Fruit fly (Drosophila melanogaster) whole organism, embryonic: ENCODE measurements around the gene Tgt.

Experiments used
- ATbp ChIP-seq: fragments of 200-800 bp; sonication (Bioruptor generic); optimal IDR thresholded peaks from 2 replicates; lab custom pipeline; 2017; ENCODE audit warnings: missing biosample characterization, mild to moderate bottlenecking, missing genetic modification characterization, missing genetic modification reagents
- Adf1 ChIP-seq: fragments of 200-800 bp; sonication (Bioruptor generic); IDR thresholded peaks from 2 replicates; pipeline ENCODE4 v1.3.6; 2022; ENCODE audit warnings: missing biosample characterization, missing genetic modification characterization
- Antp ChIP-seq: fragments of 200-800 bp; sonication (Bioruptor generic); optimal IDR thresholded peaks from 3 replicates; lab custom pipeline; 2016; ENCODE audit warnings: missing biosample characterization, missing genetic modification characterization
- Atf6 ChIP-seq: fragments of 200-800 bp; sonication (Bioruptor generic); IDR thresholded peaks from 2 replicates; pipeline ENCODE4 v1.3.6; 2022; ENCODE audit warnings: missing biosample characterization, missing genetic modification characterization
- Blimp-1 ChIP-seq: fragments of 200-800 bp; sonication (Bioruptor generic); optimal IDR thresholded peaks from 3 replicates; lab custom pipeline; 2018; ENCODE audit warnings: missing biosample characterization, missing genetic modification characterization, mild to moderate bottlenecking, moderate library complexity, missing genetic modification reagents
- CG10543 ChIP-seq: fragments of 200-800 bp; sonication (Bioruptor generic); optimal IDR thresholded peaks from 3 replicates; lab custom pipeline; 2017; ENCODE audit warnings: missing biosample characterization, mild to moderate bottlenecking, missing genetic modification characterization, moderate library complexity
- CG12219 ChIP-seq: fragments of 200-800 bp; sonication (Bioruptor generic); optimal IDR thresholded peaks from 3 replicates; lab custom pipeline; 2018; ENCODE audit warnings: missing biosample characterization, mild to moderate bottlenecking, missing genetic modification characterization
- CG14965 ChIP-seq: fragments of 200-800 bp; sonication (Bioruptor generic); optimal IDR thresholded peaks from 2 replicates; lab custom pipeline; 2016; ENCODE audit warnings: missing biosample characterization, missing genetic modification characterization, borderline replicate concordance
- CG17829 ChIP-seq: fragments of 200-800 bp; optimal IDR thresholded peaks from 2 replicates; lab custom pipeline; 2019; ENCODE audit warnings: missing biosample characterization, mild to moderate bottlenecking, missing genetic modification characterization, moderate library complexity
- CG30403 ChIP-seq: fragments of 200-800 bp; sonication (Bioruptor generic); optimal IDR thresholded peaks from 3 replicates; lab custom pipeline; 2016; ENCODE audit warnings: missing biosample characterization, missing genetic modification characterization
- CG31365 ChIP-seq: fragments of 200-800 bp; sonication (Bioruptor generic); optimal IDR thresholded peaks from 2 replicates; lab custom pipeline; 2018; ENCODE audit warnings: missing biosample characterization, mild to moderate bottlenecking, missing genetic modification characterization
- CG3838 ChIP-seq: fragments of 200-800 bp; sonication (Bioruptor generic); optimal IDR thresholded peaks from 3 replicates; lab custom pipeline; 2016; ENCODE audit warnings: missing biosample characterization, missing genetic modification characterization
- CG4282 ChIP-seq: fragments of 200-800 bp; sonication (Bioruptor generic); optimal IDR thresholded peaks from 2 replicates; lab custom pipeline; 2016; ENCODE audit warnings: missing biosample characterization, missing genetic modification characterization
- CG6854 ChIP-seq: fragments of 200-800 bp; sonication (Bioruptor generic); optimal IDR thresholded peaks from 3 replicates; lab custom pipeline; 2017; ENCODE audit warnings: missing biosample characterization, mild to moderate bottlenecking, missing genetic modification characterization
- CG9215 ChIP-seq: fragments of 200-800 bp; sonication (Bioruptor generic); IDR thresholded peaks from 2 replicates; pipeline ENCODE4 v1.3.6; 2022; ENCODE audit warnings: missing biosample characterization, missing genetic modification characterization
- CG9727 ChIP-seq: fragments of 200-800 bp; sonication (Bioruptor generic); optimal IDR thresholded peaks from 3 replicates; lab custom pipeline; 2017; ENCODE audit warnings: missing biosample characterization, mild to moderate bottlenecking, missing genetic modification characterization
- CG9797 ChIP-seq: fragments of 200-800 bp; sonication (Bioruptor generic); optimal IDR thresholded peaks from 3 replicates; lab custom pipeline; 2018; ENCODE audit warnings: missing biosample characterization, mild to moderate bottlenecking, missing genetic modification characterization
- Camta ChIP-seq: fragments of 200-800 bp; sonication (Bioruptor generic); optimal IDR thresholded peaks from 2 replicates; lab custom pipeline; 2016; ENCODE audit warnings: missing biosample characterization, missing genetic modification characterization
- D19A ChIP-seq: fragments of 200-800 bp; optimal IDR thresholded peaks from 3 replicates; lab custom pipeline; 2019; ENCODE audit warnings: missing biosample characterization, mild to moderate bottlenecking, missing genetic modification characterization, moderate library complexity
- ERR ChIP-seq: fragments of 200-800 bp; sonication (Bioruptor generic); optimal IDR thresholded peaks from 2 replicates; lab custom pipeline; 2016; ENCODE audit warnings: missing biosample characterization, missing genetic modification characterization
- HLH3B ChIP-seq: fragments of 200-800 bp; sonication (Bioruptor generic); IDR thresholded peaks from 2 replicates; pipeline ENCODE4 v1.3.6; 2022; ENCODE audit warnings: missing biosample characterization, missing genetic modification characterization
- HLH54F ChIP-seq: fragments of 200-800 bp; sonication (Bioruptor generic); optimal IDR thresholded peaks from 3 replicates; lab custom pipeline; 2016; ENCODE audit warnings: missing biosample characterization, missing genetic modification characterization
- Neu2 ChIP-seq: fragments of 200-800 bp; sonication (Bioruptor generic); optimal IDR thresholded peaks from 3 replicates; lab custom pipeline; 2016; ENCODE audit warnings: missing biosample characterization, missing genetic modification characterization, borderline replicate concordance
- Nf-YA ChIP-seq: fragments of 200-800 bp; sonication (Bioruptor generic); IDR thresholded peaks from 2 replicates; pipeline ENCODE4 v1.3.6; 2022; ENCODE audit warnings: missing biosample characterization, missing genetic modification characterization
- Oaz ChIP-seq: fragments of 200-800 bp; sonication (Bioruptor generic); IDR thresholded peaks from 2 replicates; pipeline ENCODE4 v1.3.6; 2022; ENCODE audit warnings: missing biosample characterization, missing genetic modification characterization
- Poxn ChIP-seq: fragments of 200-800 bp; sonication (Bioruptor generic); IDR thresholded peaks from 2 replicates; pipeline ENCODE4 v1.3.6; 2022; ENCODE audit warnings: missing biosample characterization, missing genetic modification characterization
- Sry-β ChIP-seq: fragments of 200-800 bp; sonication (Bioruptor generic); optimal IDR thresholded peaks from 2 replicates; lab custom pipeline; 2018; ENCODE audit warnings: missing biosample characterization, mild to moderate bottlenecking, missing genetic modification characterization, moderate library complexity
- ase ChIP-seq: fragments of 200-800 bp; sonication (Bioruptor generic); IDR thresholded peaks from 3 replicates; pipeline ENCODE4 v1.3.6; 2022; ENCODE audit warnings: missing biosample characterization, missing genetic modification characterization
- chif ChIP-seq, 2 experiments: fragments of 200-800 bp; sonication (Bioruptor generic); optimal IDR thresholded peaks; 3 replicates each; lab custom pipeline; 2016; ENCODE audit warnings: missing biosample characterization in 2 of 2, missing genetic modification characterization in 2 of 2
- corto ChIP-seq: fragments of 200-800 bp; sonication (Bioruptor generic); optimal IDR thresholded peaks from 2 replicates; lab custom pipeline; 2016; ENCODE audit warnings: missing biosample characterization, mild to moderate bottlenecking, missing genetic modification characterization, moderate library complexity
- dimm ChIP-seq: fragments of 200-800 bp; sonication (Bioruptor generic); IDR thresholded peaks from 2 replicates; pipeline ENCODE4 v1.3.6; 2022; ENCODE audit warnings: missing biosample characterization, missing genetic modification characterization
- dmrt11E ChIP-seq: fragments of 200-800 bp; sonication (Bioruptor generic); optimal IDR thresholded peaks from 3 replicates; lab custom pipeline; 2018; ENCODE audit warnings: missing biosample characterization, mild to moderate bottlenecking, missing genetic modification characterization, moderate library complexity
- fd3F ChIP-seq: fragments of 200-800 bp; sonication (Bioruptor generic); optimal IDR thresholded peaks from 2 replicates; lab custom pipeline; 2018; ENCODE audit warnings: missing biosample characterization, mild to moderate bottlenecking, missing genetic modification characterization, moderate library complexity
- ken ChIP-seq: fragments of 200-800 bp; sonication (Bioruptor generic); IDR thresholded peaks from 3 replicates; pipeline ENCODE4 v1.3.6; 2022; ENCODE audit warnings: missing biosample characterization, missing genetic modification characterization
- klu ChIP-seq: fragments of 200-800 bp; sonication (Bioruptor generic); IDR thresholded peaks from 2 replicates; pipeline ENCODE4 v1.3.6; 2022; ENCODE audit warnings: missing biosample characterization, missing genetic modification characterization
- lmd ChIP-seq: fragments of 200-800 bp; sonication (Bioruptor generic); IDR thresholded peaks from 2 replicates; pipeline ENCODE4 v1.3.6; 2022; ENCODE audit warnings: missing biosample characterization, missing genetic modification characterization
- lola ChIP-seq, 3 experiments: fragments of >200 bp in 2 of 3; fragments of 200-800 bp in 1 of 3; sonication (Bioruptor generic) in 1 of 3; optimal IDR thresholded peaks; 2 replicates each; lab custom pipeline; 2017 to 2019; ENCODE audit warnings: missing biosample characterization in 3 of 3, missing genetic modification characterization in 3 of 3, mild to moderate bottlenecking in 1 of 3, moderate library complexity in 1 of 3
- nerfin-1 ChIP-seq: fragments of 200-800 bp; sonication (Bioruptor generic); optimal IDR thresholded peaks from 3 replicates; lab custom pipeline; 2019; ENCODE audit warnings: missing biosample characterization, mild to moderate bottlenecking, missing genetic modification characterization, moderate library complexity
- p53 ChIP-seq: fragments of 200-800 bp; sonication (Bioruptor generic); optimal IDR thresholded peaks from 2 replicates; lab custom pipeline; 2016; ENCODE audit warnings: missing biosample characterization, missing genetic modification characterization
- ranshi ChIP-seq: fragments of 200-800 bp; sonication (Bioruptor generic); IDR thresholded peaks from 2 replicates; pipeline ENCODE4 v1.3.6; 2022; ENCODE audit warnings: missing biosample characterization, missing genetic modification characterization
- repo ChIP-seq: fragments of 200-800 bp; sonication (Bioruptor generic); optimal IDR thresholded peaks from 2 replicates; lab custom pipeline; 2016; ENCODE audit warnings: missing biosample characterization, missing genetic modification characterization
- sd ChIP-seq: fragments of 200-800 bp; sonication (Bioruptor generic); optimal IDR thresholded peaks from 3 replicates; lab custom pipeline; 2018; ENCODE audit warnings: missing biosample characterization, mild to moderate bottlenecking, missing genetic modification characterization, moderate library complexity
- sens-2 ChIP-seq: fragments of 200-800 bp; sonication (Bioruptor generic); IDR thresholded peaks from 2 replicates; pipeline ENCODE4 v1.3.6; 2022; ENCODE audit warnings: missing biosample characterization, missing genetic modification characterization
- sna ChIP-seq: fragments of 200-800 bp; sonication (Bioruptor generic); IDR thresholded peaks from 2 replicates; pipeline ENCODE4 v1.3.6; 2022; ENCODE audit warnings: missing biosample characterization, missing genetic modification characterization; ENCODE audit not compliant: partially characterized antibody
- sr ChIP-seq: fragments of 200-800 bp; sonication (Bioruptor generic); IDR thresholded peaks from 3 replicates; pipeline ENCODE4 v1.3.6; 2022; ENCODE audit warnings: missing biosample characterization, missing genetic modification characterization
- ttk ChIP-seq: fragments of 200-800 bp; sonication (Bioruptor generic); IDR thresholded peaks from 2 replicates; pipeline ENCODE4 v2.1.2; 2022; ENCODE audit warnings: missing biosample characterization, missing genetic modification characterization
- vnd ChIP-seq: fragments of 200-800 bp; sonication (Bioruptor generic); IDR thresholded peaks from 3 replicates; pipeline ENCODE4 v1.3.6; 2022; ENCODE audit warnings: missing biosample characterization, missing genetic modification characterization; ENCODE audit not compliant: partially characterized antibody
- wdn ChIP-seq: fragments of 200-800 bp; sonication (Bioruptor generic); IDR thresholded peaks from 2 replicates; pipeline ENCODE4 v1.3.6; 2022; ENCODE audit warnings: missing biosample characterization, missing genetic modification characterization
- yki ChIP-seq: fragments of >200 bp; optimal IDR thresholded peaks from 3 replicates; lab custom pipeline; 2018
- z ChIP-seq: fragments of 200-800 bp; sonication (Bioruptor generic); IDR thresholded peaks from 3 replicates; pipeline ENCODE4 v1.3.6; 2022; ENCODE audit warnings: missing biosample characterization, missing genetic modification characterization

Gene Tgt

dm6 chr2L:1157679-1158518 is 26.0 kb upstream of the Tgt start, which contains the start of gene capt (continued):
- no peak for TF ChIP-seq D19A (tag; lab: Kevin White, UChicago)
- no peak for TF ChIP-seq ERR (GFP tag; lab: Kevin White, UChicago)
- TF ChIP-seq CG9797 (GFP tag; lab: Kevin White, UChicago), result peak; percentile 53
- no peak for TF ChIP-seq Neu2
- no peak for TF ChIP-seq corto (GFP tag; lab: Kevin White, UChicago)
- TF ChIP-seq sr (GFP tag; lab: Robert Waterston, UW), result peak; percentile 86
- TF ChIP-seq dimm, result no peak
- no peak for TF ChIP-seq p53 (GFP tag; lab: Kevin White, UChicago)
- no peak for TF ChIP-seq Atf6
- TF ChIP-seq HLH3B, result peak; percentile 23; the same call in 1 of the 2 replicates
- TF ChIP-seq wdn (GFP tag; lab: Robert Waterston, UW), result no peak
- no peak for TF ChIP-seq nerfin-1 (tag; lab: Kevin White, UChicago)
- TF ChIP-seq CG30403 (GFP tag; lab: Kevin White, UChicago), result peak; percentile 55
- no peak for TF ChIP-seq CG3838
- peak; percentile 18 for TF ChIP-seq CG9727 (GFP tag; lab: Kevin White, UChicago)
- TF ChIP-seq Poxn (GFP tag; lab: Robert Waterston, UW), result no peak
- TF ChIP-seq ttk (GFP tag; lab: Robert Waterston, UW), result no peak
- no peak for TF ChIP-seq CG12219 (GFP tag; lab: Kevin White, UChicago)
- no peak for TF ChIP-seq Antp
- no peak for TF ChIP-seq yki
- peak; percentile 16 for TF ChIP-seq HLH54F (GFP tag; lab: Kevin White, UChicago)
- no peak for TF ChIP-seq sens-2
- no peak for TF ChIP-seq Oaz (GFP tag; lab: Robert Waterston, UW)
- no peak for TF ChIP-seq Nf-YA
- no peak for TF ChIP-seq Camta
- TF ChIP-seq lola (GFP tag; optimal IDR thresholded peaks at IDR 0.05; lab: Kevin White, UChicago), result peak in 1 of 3 experiments; percentile 48
- no peak for TF ChIP-seq Sry-β
- TF ChIP-seq repo (GFP tag; lab: Kevin White, UChicago), result no peak
- 0 out of 3 replicates have a peak, but pooled peaks have one; percentile 3 for TF ChIP-seq z
- TF ChIP-seq klu (GFP tag; lab: Robert Waterston, UW), result no peak
- TF ChIP-seq CG31365 (tag; lab: Kevin White, UChicago), result no peak
- peak in 1 of 2 experiments; percentile 38 for TF ChIP-seq chif (GFP tag; optimal IDR thresholded peaks at IDR 0.05; lab: Kevin White, UChicago)
- no peak for TF ChIP-seq ATbp
- TF ChIP-seq CG4282 (GFP tag; lab: Kevin White, UChicago), result no peak
- no peak for TF ChIP-seq ase (GFP tag; lab: Robert Waterston, UW)
- no peak for TF ChIP-seq Blimp-1 (GFP tag; lab: Kevin White, UChicago)
- TF ChIP-seq fd3F (GFP tag; lab: Kevin White, UChicago), result no peak
- no peak for TF ChIP-seq CG6854
- no peak for TF ChIP-seq sna (GFP tag; lab: Robert Waterston, UW)
- no peak for TF ChIP-seq sd (tag; lab: Kevin White, UChicago)
- peak; percentile 56 for TF ChIP-seq CG9215 (GFP tag; lab: Robert Waterston, UW)
- TF ChIP-seq vnd, result no peak
- TF ChIP-seq ken (GFP tag; lab: Robert Waterston, UW), result no peak
- no peak for TF ChIP-seq Adf1 (GFP tag; lab: Robert Waterston, UW)
- TF ChIP-seq ranshi (GFP tag; lab: Robert Waterston, UW), result peak; percentile 20; the same call in 1 of the 2 replicates
- TF ChIP-seq lmd (GFP tag; lab: Robert Waterston, UW), result no peak
- TF ChIP-seq CG14965, result no peak
- peak; percentile 18 for TF ChIP-seq CG17829 (tag; lab: Kevin White, UChicago)
- peak; percentile 2 for TF ChIP-seq CG10543 (GFP tag; lab: Kevin White, UChicago)
- TF ChIP-seq dmrt11E (tag; lab: Kevin White, UChicago), result peak; percentile 14
